Fruit fly (Drosophila melanogaster) whole organism, embryonic: ENCODE results near the gene erm.

ENCODE experiments used
- B-H1 ChIP-seq: fragments of 200-800 bp; sonication (Bioruptor generic); IDR thresholded peaks from 3 replicates; pipeline ENCODE4 v1.3.6; 2022; ENCODE audit warnings: missing biosample characterization, missing genetic modification characterization
- CG11695 ChIP-seq: fragments of 200-800 bp; sonication (Bioruptor generic); IDR thresholded peaks from 3 replicates; pipeline ENCODE4 v1.3.6; 2022; ENCODE audit warnings: missing biosample characterization, missing genetic modification characterization
- CG12219 ChIP-seq: fragments of 200-800 bp; sonication (Bioruptor generic); optimal IDR thresholded peaks from 3 replicates; lab custom pipeline; 2018; ENCODE audit warnings: missing biosample characterization, mild to moderate bottlenecking, missing genetic modification characterization
- CG12744 ChIP-seq: fragments of 200-800 bp; sonication (Bioruptor generic); optimal IDR thresholded peaks from 2 replicates; lab custom pipeline; 2016; ENCODE audit warnings: missing biosample characterization, missing genetic modification characterization
- CG14050 ChIP-seq: fragments of 200-800 bp; sonication (Bioruptor generic); IDR thresholded peaks from 3 replicates; pipeline ENCODE4 v1.3.6; 2022; ENCODE audit warnings: missing biosample characterization, missing genetic modification characterization
- CG2120 ChIP-seq: fragments of 200-800 bp; sonication (Bioruptor generic); optimal IDR thresholded peaks from 3 replicates; lab custom pipeline; 2016; ENCODE audit warnings: missing biosample characterization, missing genetic modification characterization
- CG2678 ChIP-seq: fragments of 200-800 bp; sonication (Bioruptor generic); optimal IDR thresholded peaks from 3 replicates; lab custom pipeline; 2019; ENCODE audit warnings: missing biosample characterization, mild to moderate bottlenecking, missing genetic modification characterization, moderate library complexity
- CG31224 ChIP-seq: fragments of 200-800 bp; sonication (Bioruptor generic); IDR thresholded peaks from 2 replicates; pipeline ENCODE4 v1.3.6; 2022; ENCODE audit warnings: missing biosample characterization, missing genetic modification characterization
- CG9932 ChIP-seq: fragments of 200-800 bp; sonication (Bioruptor generic); IDR thresholded peaks from 2 replicates; pipeline ENCODE4 v1.3.6; 2022; ENCODE audit warnings: missing biosample characterization, missing genetic modification characterization
- Camta ChIP-seq: fragments of 200-800 bp; sonication (Bioruptor generic); optimal IDR thresholded peaks from 2 replicates; lab custom pipeline; 2016; ENCODE audit warnings: missing biosample characterization, missing genetic modification characterization
- Chrac-16 ChIP-seq: fragments of 200-800 bp; sonication (Bioruptor generic); optimal IDR thresholded peaks from 3 replicates; lab custom pipeline; 2016; ENCODE audit warnings: missing biosample characterization, missing genetic modification characterization
- D19A ChIP-seq: fragments of 200-800 bp; optimal IDR thresholded peaks from 3 replicates; lab custom pipeline; 2019; ENCODE audit warnings: missing biosample characterization, mild to moderate bottlenecking, missing genetic modification characterization, moderate library complexity
- D19B ChIP-seq: fragments of 200-800 bp; sonication (Bioruptor generic); optimal IDR thresholded peaks from 2 replicates; lab custom pipeline; 2017; ENCODE audit warnings: missing biosample characterization, mild to moderate bottlenecking, missing genetic modification characterization
- Drgx ChIP-seq: fragments of 200-800 bp; sonication (Bioruptor generic); IDR thresholded peaks from 2 replicates; pipeline ENCODE4 v1.3.6; 2022; ENCODE audit warnings: missing biosample characterization, missing genetic modification characterization
- E2f1 ChIP-seq: fragments of 200-800 bp; sonication (Bioruptor generic); IDR thresholded peaks from 2 replicates; pipeline ENCODE4 v1.3.6; 2022; ENCODE audit warnings: missing biosample characterization, missing genetic modification characterization
- Ets65A ChIP-seq: fragments of 200-800 bp; sonication (Bioruptor generic); peaks from one replicate; lab custom pipeline; 2016; ENCODE audit warnings: missing biosample characterization, missing genetic modification characterization
- HHEX ChIP-seq: fragments of 200-800 bp; sonication (Bioruptor generic); optimal IDR thresholded peaks from 3 replicates; lab custom pipeline; 2017; ENCODE audit warnings: missing biosample characterization, mild to moderate bottlenecking, missing genetic modification characterization, missing genetic modification reagents
- Lim3 ChIP-seq: fragments of 200-800 bp; sonication (Bioruptor generic); IDR thresholded peaks from 2 replicates; pipeline ENCODE4 v1.3.6; 2022; ENCODE audit warnings: missing biosample characterization, missing genetic modification characterization
- Med ChIP-seq: fragments of 200-800 bp; sonication (Bioruptor generic); peaks from one replicate; lab custom pipeline; 2016; ENCODE audit warnings: missing biosample characterization, missing genetic modification characterization, mild to moderate bottlenecking, inconsistent platforms, moderate library complexity
- NFAT ChIP-seq: fragments of 200-800 bp; sonication (Bioruptor generic); IDR thresholded peaks from 2 replicates; pipeline ENCODE4 v1.3.6; 2022; ENCODE audit warnings: missing biosample characterization, missing genetic modification characterization
- Oli ChIP-seq: fragments of 200-800 bp; sonication (Bioruptor generic); optimal IDR thresholded peaks from 2 replicates; lab custom pipeline; 2018; ENCODE audit warnings: missing biosample characterization, mild to moderate bottlenecking, missing genetic modification characterization, moderate library complexity
- Ravus ChIP-seq: fragments of 200-800 bp; sonication (Bioruptor generic); IDR thresholded peaks from 2 replicates; pipeline ENCODE4 v1.3.6; 2022; ENCODE audit warnings: missing biosample characterization, missing genetic modification characterization
- Rx ChIP-seq: fragments of 200-800 bp; sonication (Bioruptor generic); IDR thresholded peaks from 2 replicates; pipeline ENCODE4 v1.3.6; 2022; ENCODE audit warnings: missing biosample characterization, missing genetic modification characterization
- Taf1 ChIP-seq: fragments of 200-800 bp; sonication (Bioruptor generic); IDR thresholded peaks from 2 replicates; pipeline ENCODE4 v1.3.6; 2022; ENCODE audit warnings: missing biosample characterization, missing genetic modification characterization
- Trl ChIP-seq, 3 experiments: fragments of >200 bp in 2 of 3; fragments of 200-800 bp in 1 of 3; sonication (Bioruptor generic) in 1 of 3; optimal IDR thresholded peaks; 2 replicates in 1 of 3; 3 replicates in 2 of 3; lab custom pipeline; 2016 to 2017; ENCODE audit warnings: missing biosample characterization in 1 of 3, missing genetic modification characterization in 1 of 3
- ab ChIP-seq: fragments of 200-800 bp; sonication (Bioruptor generic); optimal IDR thresholded peaks from 2 replicates; lab custom pipeline; 2016; ENCODE audit warnings: missing biosample characterization, missing genetic modification characterization
- aop ChIP-seq: fragments of 200-800 bp; sonication (Bioruptor generic); IDR thresholded peaks from 2 replicates; pipeline ENCODE4 v1.3.6; 2022; ENCODE audit warnings: missing biosample characterization, missing genetic modification characterization
- cato ChIP-seq: fragments of 200-800 bp; sonication (Bioruptor generic); optimal IDR thresholded peaks from 2 replicates; lab custom pipeline; 2016; ENCODE audit warnings: missing biosample characterization, missing genetic modification characterization, borderline replicate concordance
- croc ChIP-seq: fragments of 200-800 bp; sonication (Bioruptor generic); conservative IDR thresholded peaks from 3 replicates; pipeline ENCODE4 v1.3.6; 2022; ENCODE audit warnings: missing biosample characterization, missing genetic modification characterization
- dpn ChIP-seq, 2 experiments: fragments of 200-800 bp; sonication (Bioruptor generic); optimal IDR thresholded peaks; 3 replicates each; lab custom pipeline; 2016; ENCODE audit warnings: missing biosample characterization in 2 of 2, missing genetic modification characterization in 2 of 2
- en ChIP-seq: fragments of 200-800 bp; sonication (Bioruptor generic); optimal IDR thresholded peaks from 2 replicates; lab custom pipeline; 2016; ENCODE audit warnings: missing biosample characterization, missing genetic modification characterization
- fu2 ChIP-seq: fragments of 200-800 bp; sonication (Bioruptor generic); optimal IDR thresholded peaks from 2 replicates; lab custom pipeline; 2016; ENCODE audit warnings: missing biosample characterization, missing genetic modification characterization
- ind ChIP-seq: fragments of 200-800 bp; sonication (Bioruptor generic); optimal IDR thresholded peaks from 3 replicates; lab custom pipeline; 2016; ENCODE audit warnings: missing biosample characterization, missing genetic modification characterization
- lbe ChIP-seq: fragments of 200-800 bp; sonication (Bioruptor generic); optimal IDR thresholded peaks from 2 replicates; lab custom pipeline; 2016; ENCODE audit warnings: missing biosample characterization, mild to moderate bottlenecking, missing genetic modification characterization
- oc ChIP-seq: fragments of 200-800 bp; sonication (Bioruptor generic); optimal IDR thresholded peaks from 2 replicates; lab custom pipeline; 2018; ENCODE audit warnings: missing biosample characterization, mild to moderate bottlenecking, missing genetic modification characterization, moderate library complexity
- pan ChIP-seq, 4 experiments: fragments of >200 bp in 3 of 4; fragments of 200-800 bp in 1 of 4; sonication (Bioruptor generic) in 1 of 4; optimal IDR thresholded peaks in 3 of 4; IDR thresholded peaks in 1 of 4; 2 replicates each; pipeline versions ENCODE4 v1.3.6 to Lab custom; 2017 to 2022; ENCODE audit warnings: missing biosample characterization in 2 of 4, missing genetic modification characterization in 2 of 4, mixed read lengths in 1 of 4
- prd ChIP-seq, 3 experiments: fragments of >200 bp in 2 of 3; fragments of 200-800 bp in 1 of 3; sonication (Bioruptor generic) in 1 of 3; optimal IDR thresholded peaks in 2 of 3; IDR thresholded peaks in 1 of 3; 2 replicates in 2 of 3; 3 replicates in 1 of 3; pipeline versions ENCODE4 v1.3.6 to Lab custom; 2017 to 2022; ENCODE audit warnings: missing biosample characterization in 1 of 3, missing genetic modification characterization in 1 of 3
- ranshi ChIP-seq: fragments of 200-800 bp; sonication (Bioruptor generic); IDR thresholded peaks from 2 replicates; pipeline ENCODE4 v1.3.6; 2022; ENCODE audit warnings: missing biosample characterization, missing genetic modification characterization
- rib ChIP-seq: fragments of 200-800 bp; sonication (Bioruptor generic); IDR thresholded peaks from 2 replicates; pipeline ENCODE4 v1.3.6; 2022; ENCODE audit warnings: missing biosample characterization, missing genetic modification characterization
- row ChIP-seq: fragments of 200-800 bp; sonication (Bioruptor generic); IDR thresholded peaks from 3 replicates; pipeline ENCODE4 v1.3.6; 2022; ENCODE audit warnings: missing biosample characterization, missing genetic modification characterization
- sc ChIP-seq, 3 experiments: fragments of >200 bp in 2 of 3; fragments of 200-800 bp in 1 of 3; sonication (Bioruptor generic) in 1 of 3; optimal IDR thresholded peaks; 2 replicates in 2 of 3; 3 replicates in 1 of 3; lab custom pipeline; 2017; ENCODE audit warnings: mild to moderate bottlenecking in 1 of 3, missing biosample characterization in 1 of 3, missing genetic modification characterization in 1 of 3, missing genetic modification reagents in 1 of 3
- slou ChIP-seq: fragments of 200-800 bp; sonication (Bioruptor generic); optimal IDR thresholded peaks from 3 replicates; lab custom pipeline; 2016; ENCODE audit warnings: missing biosample characterization, missing genetic modification characterization
- ssp ChIP-seq: fragments of 200-800 bp; sonication (Bioruptor generic); IDR thresholded peaks from 2 replicates; pipeline ENCODE4 v1.3.6; 2022; ENCODE audit warnings: missing biosample characterization, missing genetic modification characterization
- tll ChIP-seq, 2 experiments: fragments of 200-800 bp in 1 of 2; fragments of >200 bp in 1 of 2; sonication (Bioruptor generic) in 1 of 2; optimal IDR thresholded peaks; 2 replicates each; lab custom pipeline; 2017 to 2019; ENCODE audit warnings: missing biosample characterization in 2 of 2, missing genetic modification characterization in 2 of 2, mild to moderate bottlenecking in 1 of 2, moderate library complexity in 1 of 2
- ttk ChIP-seq: fragments of 200-800 bp; sonication (Bioruptor generic); IDR thresholded peaks from 2 replicates; pipeline ENCODE4 v2.1.2; 2022; ENCODE audit warnings: missing biosample characterization, missing genetic modification characterization

Gene erm

DNA sequence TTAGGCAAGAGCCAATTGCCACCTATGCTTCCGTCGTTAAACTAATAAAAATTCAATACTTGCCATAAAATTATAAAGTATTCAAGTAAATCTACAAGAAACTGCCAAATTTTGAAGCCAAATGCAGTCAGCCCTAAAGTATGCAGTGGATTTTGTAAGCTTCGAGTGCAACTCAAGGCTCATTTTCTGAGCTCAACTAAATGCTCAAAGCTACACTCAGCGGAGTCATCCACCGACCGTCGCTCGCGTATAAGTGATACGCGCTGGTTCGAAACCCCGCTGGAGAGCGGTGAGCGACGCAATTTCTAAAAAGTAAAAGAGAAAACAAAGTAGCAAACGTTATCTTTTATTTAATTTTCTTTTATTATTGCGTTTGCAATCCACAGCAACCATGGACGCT lies 60.5 kb downstream of the erm start (continued):
- TF ChIP-seq dpn (GFP tag; optimal IDR thresholded peaks at IDR 0.05; lab: Kevin White, UChicago) (no peak), HHEX (GFP tag; lab: Kevin White, UChicago) (no peak), lbe (GFP tag; lab: Kevin White, UChicago) (no peak), ranshi (GFP tag; lab: Robert Waterston, UW) (no peak), fu2 (GFP tag; lab: Kevin White, UChicago) (no peak), Chrac-16 (GFP tag; lab: Kevin White, UChicago) (no peak), Rx (GFP tag; lab: Robert Waterston, UW) (no peak), tll (GFP tag; optimal IDR thresholded peaks at IDR 0.05; lab: Kevin White, UChicago) (no peak), CG14050 (GFP tag; lab: Robert Waterston, UW) (no peak), ind (GFP tag; lab: Kevin White, UChicago) (no peak), Lim3 (GFP tag; lab: Robert Waterston, UW) (no peak), Trl (optimal IDR thresholded peaks at IDR 0.05; lab: Kevin White, UChicago) (peak; percentile 25 to 30), Trl (GFP tag; optimal IDR thresholded peaks at IDR 0.05; lab: Kevin White, UChicago) (no peak), sc (optimal IDR thresholded peaks at IDR 0.05; lab: Kevin White, UChicago) (no peak), sc (GFP tag; optimal IDR thresholded peaks at IDR 0.05; lab: Kevin White, UChicago) (no peak), cato (GFP tag; lab: Kevin White, UChicago) (no peak), B-H1 (GFP tag; lab: Robert Waterston, UW) (no peak), en (GFP tag; lab: Kevin White, UChicago) (no peak), rib (GFP tag; lab: Robert Waterston, UW) (no peak), CG31224 (GFP tag; lab: Robert Waterston, UW) (no peak), oc (tag; lab: Kevin White, UChicago) (no peak), Ravus (GFP tag; lab: Robert Waterston, UW) (no peak), CG12744 (GFP tag; lab: Kevin White, UChicago) (no peak), ssp (GFP tag; lab: Robert Waterston, UW) (no peak), ttk (GFP tag; lab: Robert Waterston, UW) (no peak), croc (no peak), Camta (no peak)
- TF ChIP-seq, all 482 proteins: peak for 47

DNA sequence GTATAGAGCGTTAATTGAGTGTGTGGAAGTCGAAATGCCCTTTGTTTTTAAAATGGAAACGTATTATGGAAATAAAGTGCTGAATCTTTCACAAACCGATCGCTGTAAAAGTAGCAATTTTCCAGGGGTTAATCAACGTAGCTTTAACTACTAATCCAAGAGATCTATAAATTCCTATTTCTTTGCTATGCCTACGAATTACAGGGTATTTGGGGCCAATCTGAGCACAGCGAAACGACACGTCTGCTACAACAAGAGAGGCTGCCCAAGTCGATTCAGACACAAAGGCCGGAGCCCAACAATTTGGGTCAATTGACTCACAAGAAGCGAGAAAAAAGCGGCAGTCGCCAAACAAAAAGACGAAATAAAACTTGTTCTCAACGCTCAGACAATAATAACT lies 63.1 kb downstream of the erm start:
- TF ChIP-seq D19A (tag; lab: Kevin White, UChicago), result peak; percentile 7
- TF ChIP-seq row (GFP tag; lab: Robert Waterston, UW), result 0 out of 3 replicates have a peak, but pooled peaks have one; percentile 27
- 0 out of 2 replicates have a peak, but pooled peaks have one; percentile 43 for TF ChIP-seq CG9932 (GFP tag; lab: Robert Waterston, UW)
- TF ChIP-seq Med (GFP tag; lab: Kevin White, UChicago), result peak; percentile 53
- TF ChIP-seq CG2678 (tag; lab: Kevin White, UChicago), result peak; percentile 5
- no peak for TF ChIP-seq CG12219 (GFP tag; lab: Kevin White, UChicago)
- no peak for TF ChIP-seq slou (GFP tag; lab: Kevin White, UChicago)
- peak; percentile 9 for TF ChIP-seq Oli
- no peak for TF ChIP-seq pan (optimal IDR thresholded peaks at IDR 0.05; lab: Kevin White, UChicago)
- peak in 1 of 2 experiments; percentile 9 for TF ChIP-seq pan (GFP tag; optimal IDR thresholded peaks at IDR 0.05 in 1 of 2, IDR thresholded peaks at IDR 0.05 in 1 of 2)
- peak; percentile 75 for TF ChIP-seq Ets65A (GFP tag; lab: Kevin White, UChicago)
- peak; percentile 19; the same call in 1 of the 2 replicates for TF ChIP-seq E2f1 (GFP tag; lab: Robert Waterston, UW)
- no peak for TF ChIP-seq aop (GFP tag; lab: Robert Waterston, UW)
- TF ChIP-seq prd (optimal IDR thresholded peaks at IDR 0.05; lab: Kevin White, UChicago), result no peak
- TF ChIP-seq prd (GFP tag; IDR thresholded peaks at IDR 0.05; lab: Robert Waterston, UW), result peak; percentile 29; the same call in 1 of the 3 replicates
- TF ChIP-seq ab (GFP tag; lab: Kevin White, UChicago), result no peak
- TF ChIP-seq CG11695 (GFP tag; lab: Robert Waterston, UW), result 0 out of 3 replicates have a peak, but pooled peaks have one; percentile 31
- peak; percentile 13 for TF ChIP-seq CG2120 (GFP tag; lab: Kevin White, UChicago)
- peak; percentile 52; the same call in 1 of the 2 replicates for TF ChIP-seq Drgx (GFP tag; lab: Robert Waterston, UW)
- no peak for TF ChIP-seq Taf1 (GFP tag; lab: Robert Waterston, UW)
- peak; percentile 46; the same call in 1 of the 2 replicates for TF ChIP-seq NFAT (GFP tag; lab: Robert Waterston, UW)
- peak; percentile 52 for TF ChIP-seq D19B (GFP tag; lab: Kevin White, UChicago)
